Worm (Caenorhabditis elegans): ENCODE results near the gene trr-1.

Gene trr-1

DNA sequence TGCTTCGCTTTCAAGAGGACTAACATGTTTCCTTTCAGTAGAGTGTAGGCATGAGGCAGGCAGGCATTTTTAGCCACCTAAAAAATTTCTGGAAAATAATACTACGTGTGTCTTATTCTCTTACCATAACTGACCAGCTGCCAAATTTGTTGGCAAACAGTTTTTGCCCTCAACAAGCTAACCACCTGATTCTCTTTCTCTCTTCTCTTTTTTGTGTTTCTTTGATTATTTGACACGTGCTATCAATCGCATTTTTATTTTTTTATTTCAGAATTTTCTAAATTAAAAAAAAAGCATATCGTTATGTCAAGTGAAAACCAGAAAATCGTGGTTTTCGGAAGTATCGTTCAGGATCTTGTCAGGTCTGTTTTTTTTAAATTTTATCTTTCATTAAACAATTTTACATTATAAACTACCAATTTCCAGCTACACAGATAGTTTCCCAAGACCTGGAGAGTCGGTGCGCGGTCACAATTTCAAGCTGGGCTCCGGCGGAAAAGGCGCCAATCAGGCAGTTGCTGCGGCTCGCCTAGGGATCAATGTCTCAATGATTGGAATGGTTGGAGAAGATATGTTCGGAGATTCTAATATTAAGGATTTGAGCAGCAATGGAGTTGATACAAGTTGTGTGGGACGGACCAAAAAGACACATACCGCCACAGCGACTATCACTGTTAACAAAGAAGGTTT is 63.5 kb downstream of the trr-1 start, which contains the start of gene F07A11.5:
TSS of gene F07A11.5 (plus strand) at position 267 of the 690 bp plus-strand sequence.
- TF ChIP-seq lim-7 (GFP tag; IDR thresholded peaks at IDR 0.05) (0 out of 2 replicates have a peak, but pooled peaks have one; percentile 51), madf-9 (GFP tag; conservative IDR thresholded peaks at IDR 0.05) (no peak), nhr-28 (tag; optimal IDR thresholded peaks at IDR 0.05) (no peak), hlh-11 (tag; optimal IDR thresholded peaks at IDR 0.05) (peak; percentile 17), dve-1 (tag; optimal IDR thresholded peaks at IDR 0.05; ENCODE audit: insufficient read depth) (peak; percentile 2), F49E8.2 (tag; optimal IDR thresholded peaks at IDR 0.05; ENCODE audit: borderline replicate concordance) (no peak), F44E2.7 (GFP tag; IDR thresholded peaks at IDR 0.05) (no peak), daf-16 (GFP tag; optimal IDR thresholded peaks at IDR 0.05) (no peak), daf-16 (tag; optimal IDR thresholded peaks at IDR 0.05) (peak; percentile 57), hlh-30 (tag; optimal IDR thresholded peaks at IDR 0.05; ENCODE audit: insufficient read depth) (peak; percentile 52), mdl-1 (tag; optimal IDR thresholded peaks at IDR 0.05) (peak in 1 of 2 experiments; percentile 29), mxl-3 (GFP tag; optimal IDR thresholded peaks at IDR 0.05) (peak; percentile 9), dmd-6 (GFP tag; IDR thresholded peaks at IDR 0.05) (peak; percentile 50)

All from whole organism, L4 larva.